Worm (Caenorhabditis elegans) whole organism, L4/young adult: ENCODE results near the gene morc-1.

Experiments used
- W03F9.2 ChIP-seq: fragments of 150-350 bp; optimal IDR thresholded peaks from 2 replicates; lab custom pipeline; 2014; ENCODE audit warnings: missing biosample characterization, missing genetic modification characterization
- dao-5 ChIP-seq: sonication (generic microtip); optimal IDR thresholded peaks from 2 replicates; lab custom pipeline; 2016; ENCODE audit warnings: missing genotype, missing genetic modification characterization, moderate library complexity, missing compliant biosample characterization
- him-1 ChIP-seq: sonication (generic microtip); optimal IDR thresholded peaks from 2 replicates; lab custom pipeline; 2016; ENCODE audit warnings: missing genotype, missing genetic modification reagents, missing genetic modification characterization, missing compliant biosample characterization

ce11 chrIII:5227831-5228467 is 21.2 kb upstream of the morc-1 start, which contains the start of the genes C34E10.12, C34E10.10 and atp-2:
- TF ChIP-seq dao-5 (tag; lab: Kevin White, UChicago) = no peak
- TF ChIP-seq him-1 (tag; lab: Kevin White, UChicago) = peak; percentile 7
- TF ChIP-seq W03F9.2 (tag; lab: Kevin White, UChicago) = peak; percentile 89
